Worm (Caenorhabditis elegans): ENCODE data around the gene snet-1.
A peak's percentile ranks its signal among the peaks of the same experiment; 100 is the strongest.

Gene snet-1

DNA sequence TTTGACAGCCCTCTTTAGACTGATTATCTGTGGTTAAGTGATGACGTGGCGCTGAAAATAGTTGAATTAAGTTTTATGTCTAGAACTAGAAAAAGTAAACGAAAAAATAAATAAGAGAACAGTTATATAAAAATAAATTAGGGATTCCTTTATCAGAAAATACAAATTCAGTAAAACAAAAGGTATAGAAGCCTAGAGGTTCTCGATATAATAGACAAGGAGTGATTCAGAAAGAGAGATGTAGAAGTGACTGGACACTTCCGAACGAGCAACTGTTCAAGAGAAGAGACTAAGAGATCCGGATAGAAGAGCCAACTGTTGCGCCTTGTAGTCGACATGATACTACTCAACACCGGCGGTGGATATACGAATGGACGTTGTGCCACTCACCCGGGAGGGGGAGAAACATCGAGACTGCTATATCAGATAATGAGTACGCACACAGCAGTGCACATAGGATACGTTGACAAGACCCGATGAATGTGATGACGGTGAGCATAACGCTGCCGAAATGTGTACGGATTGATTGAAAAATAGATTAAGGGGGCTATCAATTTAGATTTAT is 20.5 kb upstream of the snet-1 start, which contains the start of gene tag-278:
TSS of gene tag-278 (minus strand) at position 51 of the 565 bp plus-strand sequence.
- peak; percentile 9 for TF ChIP-seq egl-5 (tag; optimal IDR thresholded peaks at IDR 0.05)
- peak; percentile 19 for TF ChIP-seq nfya-1 (tag; optimal IDR thresholded peaks at IDR 0.05; ENCODE audit: insufficient read depth)
- TF ChIP-seq egl-27 (tag; optimal IDR thresholded peaks at IDR 0.05) = no peak

DNA sequence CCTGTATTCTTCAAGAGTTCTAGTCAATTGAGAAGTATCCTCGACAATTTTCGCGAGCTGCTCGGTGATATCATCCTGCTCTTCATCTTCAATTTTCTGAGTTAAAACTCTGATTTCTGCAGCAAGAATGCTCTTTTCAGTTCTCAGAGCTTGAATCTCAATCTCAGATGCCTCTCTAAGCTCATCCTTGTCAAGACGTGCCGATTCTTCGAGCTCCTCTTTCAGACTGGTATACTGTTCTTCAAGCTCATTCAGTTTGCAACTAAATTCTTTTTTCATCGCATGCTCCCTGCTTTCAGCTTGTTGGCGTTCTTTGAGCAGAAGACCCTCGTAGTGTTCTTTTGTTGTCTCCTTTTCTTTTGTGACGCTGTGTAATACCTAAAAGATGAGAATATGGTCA is 17.7 kb upstream of the snet-1 start:
- TF ChIP-seq skn-1 (tag; optimal IDR thresholded peaks at IDR 0.05) = no peak
- TF ChIP-seq ztf-4 (tag; optimal IDR thresholded peaks at IDR 0.05) = no peak
- TF ChIP-seq fkh-10 (GFP tag; optimal IDR thresholded peaks at IDR 0.05) = no peak
- no peak for TF ChIP-seq ceh-16 (tag; optimal IDR thresholded peaks at IDR 0.05)
- no peak for TF ChIP-seq lin-15B (tag; optimal IDR thresholded peaks at IDR 0.05)
- TF ChIP-seq mml-1 (tag; optimal IDR thresholded peaks at IDR 0.05) = no peak
- no peak for TF ChIP-seq eor-1 (tag; optimal IDR thresholded peaks at IDR 0.05)
- no peak for TF ChIP-seq fos-1 (tag; optimal IDR thresholded peaks at IDR 0.05)
- no peak for TF ChIP-seq nhr-76 (tag; optimal IDR thresholded peaks at IDR 0.05)
- no peak for TF ChIP-seq mdl-1 (tag; optimal IDR thresholded peaks at IDR 0.05)
- TF ChIP-seq nhr-237 (tag; optimal IDR thresholded peaks at IDR 0.05) = no peak
- TF ChIP-seq aly-2 (tag; optimal IDR thresholded peaks at IDR 0.05) = no peak
- TF ChIP-seq nfya-1 (tag; optimal IDR thresholded peaks at IDR 0.05; ENCODE audit: insufficient read depth) = no peak
- TF ChIP-seq ama-1 (optimal IDR thresholded peaks at IDR 0.05) = no peak
- no peak for TF ChIP-seq snpc-4 (tag; optimal IDR thresholded peaks at IDR 0.05)

DNA sequence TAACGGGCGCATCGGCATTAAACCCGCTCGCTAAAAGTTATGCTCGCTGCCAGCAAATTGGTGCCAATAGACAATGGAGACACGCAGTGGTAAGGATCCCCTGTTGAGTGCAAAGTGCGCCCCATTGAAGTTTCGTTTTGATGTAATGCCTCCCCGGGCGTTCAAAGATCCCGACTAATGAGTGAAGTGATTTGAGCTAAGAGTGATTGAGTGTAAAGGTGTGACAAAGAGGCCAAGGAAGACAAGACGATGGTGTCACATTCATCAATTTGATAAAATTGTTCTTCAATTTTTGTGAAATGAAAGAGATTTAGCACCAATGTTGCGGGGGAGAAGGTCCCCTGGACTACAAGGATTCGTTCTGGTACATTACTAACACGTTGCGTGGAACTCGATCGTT is 14.3 kb upstream of the snet-1 start:
- no peak for TF ChIP-seq ZK546.5 (tag; optimal IDR thresholded peaks at IDR 0.05)
- no peak for TF ChIP-seq egl-27 (tag; optimal IDR thresholded peaks at IDR 0.05)
- no peak for TF ChIP-seq sea-2 (GFP tag; optimal IDR thresholded peaks at IDR 0.05)
- no peak for TF ChIP-seq unc-62 (GFP tag; optimal IDR thresholded peaks at IDR 0.05)

DNA sequence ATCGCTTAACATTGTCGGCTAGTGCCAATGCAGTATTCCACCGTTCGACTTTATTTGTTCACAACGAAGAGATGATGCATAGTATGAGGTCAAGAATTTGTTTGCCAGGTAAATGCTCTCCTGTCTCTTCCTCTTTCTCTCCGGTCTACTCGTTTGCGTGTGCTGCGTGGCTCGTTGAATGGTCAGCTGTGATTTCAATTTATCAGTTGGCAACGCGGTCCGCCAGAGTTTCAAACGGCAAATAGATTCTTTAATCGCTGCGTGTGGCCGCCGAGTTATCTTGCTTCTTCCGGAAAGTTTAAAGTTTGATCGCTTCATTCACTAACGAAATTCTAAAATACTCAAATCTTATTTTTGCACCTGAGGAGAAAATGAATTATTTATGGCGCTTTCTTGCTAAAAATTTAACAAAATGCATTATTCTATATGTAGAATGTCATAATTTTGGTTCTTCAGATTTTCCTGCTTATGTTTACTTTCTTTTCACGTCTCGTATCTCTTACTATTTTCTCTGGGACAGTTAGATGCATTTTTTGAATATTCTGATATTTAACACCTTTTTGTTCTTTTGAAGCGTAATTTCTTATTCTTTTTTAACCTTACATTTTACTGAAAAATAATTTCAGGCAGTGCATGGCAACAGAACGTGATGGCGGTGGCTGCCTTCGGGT is 11.9 kb upstream of the snet-1 start, which contains the start of gene tsp-17:
TSS of gene tsp-17 (plus strand) at position 621 of the 671 bp plus-strand sequence.
- TF ChIP-seq mml-1 (tag; optimal IDR thresholded peaks at IDR 0.05) = no peak
- peak; percentile 5 for TF ChIP-seq pqm-1 (tag; optimal IDR thresholded peaks at IDR 0.05)

DNA sequence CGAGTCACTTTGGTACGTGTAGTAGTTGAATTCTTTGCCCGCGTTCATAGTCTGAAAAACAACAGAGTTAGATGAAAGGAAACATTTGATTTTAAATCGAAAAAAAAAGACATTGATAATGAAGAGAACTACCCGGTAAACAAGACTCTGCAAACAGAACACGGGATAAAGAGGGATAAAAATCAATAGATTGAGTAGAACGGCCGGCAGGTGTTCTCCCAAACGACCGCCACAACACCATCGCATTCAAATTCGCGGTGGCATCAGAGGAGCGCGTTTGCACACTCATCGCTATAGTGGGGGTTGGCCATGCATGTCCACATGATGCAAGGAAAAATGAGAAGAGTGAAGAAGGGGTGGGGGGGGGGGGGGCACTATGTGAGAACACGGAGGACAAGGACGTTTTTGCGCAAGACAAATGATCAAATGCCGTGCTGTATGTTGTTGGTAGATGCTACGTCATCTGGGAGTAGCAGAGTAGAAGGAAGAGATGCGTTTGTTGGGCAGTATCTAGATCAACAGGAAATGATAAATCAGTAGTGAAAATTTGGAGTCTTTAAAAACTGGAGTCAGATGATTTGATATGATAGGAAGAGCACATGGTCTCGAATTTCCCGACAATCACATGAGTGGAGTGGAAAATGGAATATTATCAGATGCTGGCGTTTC is 9.9 kb upstream of the snet-1 start, which contains the start of gene tag-52:
TSS of gene tag-52 (minus strand) at position 51 of the 669 bp plus-strand sequence.
- TF ChIP-seq fkh-2 (tag; optimal IDR thresholded peaks at IDR 0.05) = no peak
- TF ChIP-seq ceh-9 (tag; optimal IDR thresholded peaks at IDR 0.05) = no peak
- no peak for TF ChIP-seq nhr-77 (tag; optimal IDR thresholded peaks at IDR 0.05)
- no peak for TF ChIP-seq ZK546.5 (tag; optimal IDR thresholded peaks at IDR 0.05)
- TF ChIP-seq lin-39 (tag; optimal IDR thresholded peaks at IDR 0.05) = peak; percentile 53
- no peak for TF ChIP-seq snpc-4 (tag; optimal IDR thresholded peaks at IDR 0.05)
- TF ChIP-seq mdl-1 (tag; optimal IDR thresholded peaks at IDR 0.05) = no peak
- TF ChIP-seq elt-3 (tag; optimal IDR thresholded peaks at IDR 0.05) = no peak
- TF ChIP-seq mml-1 (tag; optimal IDR thresholded peaks at IDR 0.05) = no peak
- peak; percentile 32 for TF ChIP-seq lin-15B (tag; optimal IDR thresholded peaks at IDR 0.05)
- no peak for TF ChIP-seq nhr-76 (tag; optimal IDR thresholded peaks at IDR 0.05)
- no peak for TF ChIP-seq nhr-67 (tag; optimal IDR thresholded peaks at IDR 0.05)
- TF ChIP-seq ceh-16 (tag; optimal IDR thresholded peaks at IDR 0.05) = no peak
- TF ChIP-seq nfya-1 (tag; optimal IDR thresholded peaks at IDR 0.05; ENCODE audit: insufficient read depth) = peak; percentile 31
- TF ChIP-seq ama-1 (optimal IDR thresholded peaks at IDR 0.05) = no peak
- no peak for TF ChIP-seq ztf-4 (tag; optimal IDR thresholded peaks at IDR 0.05)
- no peak for TF ChIP-seq unc-39 (tag; optimal IDR thresholded peaks at IDR 0.05)
- no peak for TF ChIP-seq sea-2 (GFP tag; optimal IDR thresholded peaks at IDR 0.05)
- no peak for TF ChIP-seq R02D3.7 (tag; optimal IDR thresholded peaks at IDR 0.05)
- no peak for TF ChIP-seq daf-12 (tag; optimal IDR thresholded peaks at IDR 0.05)
- no peak for TF ChIP-seq unc-62 (GFP tag; optimal IDR thresholded peaks at IDR 0.05)
- TF ChIP-seq nhr-12 (tag; optimal IDR thresholded peaks at IDR 0.05) = no peak
- TF ChIP-seq elt-2 (tag; optimal IDR thresholded peaks at IDR 0.05) = peak; percentile 86
- peak; percentile 46 for TF ChIP-seq skn-1 (tag; optimal IDR thresholded peaks at IDR 0.05)
- peak; percentile 63 for TF ChIP-seq egl-5 (tag; optimal IDR thresholded peaks at IDR 0.05)
- TF ChIP-seq nhr-43 (tag; optimal IDR thresholded peaks at IDR 0.05; ENCODE audit: poor library complexity, severe bottlenecking) = peak; percentile 9
- no peak for TF ChIP-seq nhr-28 (tag; optimal IDR thresholded peaks at IDR 0.05)
- TF ChIP-seq nhr-23 (tag; optimal IDR thresholded peaks at IDR 0.05) = no peak
- TF ChIP-seq hmg-11 (tag; optimal IDR thresholded peaks at IDR 0.05) = no peak
- TF ChIP-seq egl-27 (tag; optimal IDR thresholded peaks at IDR 0.05) = no peak
- TF ChIP-seq fos-1 (tag; optimal IDR thresholded peaks at IDR 0.05) = no peak
- TF ChIP-seq pqm-1 (tag; optimal IDR thresholded peaks at IDR 0.05) = peak; percentile 67
- no peak for TF ChIP-seq tbx-2 (tag; optimal IDR thresholded peaks at IDR 0.05)
- peak; percentile 41 for TF ChIP-seq pha-4 (tag; optimal IDR thresholded peaks at IDR 0.05)
- no peak for TF ChIP-seq eor-1 (tag; optimal IDR thresholded peaks at IDR 0.05)
- TF ChIP-seq ceh-82 (tag; optimal IDR thresholded peaks at IDR 0.05) = no peak
- TF ChIP-seq ceh-28 (tag; optimal IDR thresholded peaks at IDR 0.05) = no peak
